Worm (Caenorhabditis elegans): Measurements from ENCODE around the gene algn-9.

Gene algn-9

ce11 chrII:10563368-10563767 is 20.8 kb upstream of the algn-9 start, which contains the start of gene cdc-48.1 (continued):
- TF ChIP-seq hlh-30 (tag; optimal IDR thresholded peaks at IDR 0.05; ENCODE audit: insufficient read depth) (peak; percentile 99), mxl-2 (GFP tag; conservative IDR thresholded peaks at IDR 0.05) (peak; percentile 93), spr-1 (tag; optimal IDR thresholded peaks at IDR 0.05) (peak; percentile 98), ces-1 (GFP tag; optimal IDR thresholded peaks at IDR 0.05) (peak; percentile 97)

- no peak for TF ChIP-seq Y5F2A.4 (GFP tag; optimal IDR thresholded peaks at IDR 0.05)
- TF ChIP-seq zfp-3 (GFP tag; conservative IDR thresholded peaks at IDR 0.05) = no peak
- TF ChIP-seq nhr-11 (tag; optimal IDR thresholded peaks at IDR 0.05) = no peak
- no peak for TF ChIP-seq hif-1 (tag; optimal IDR thresholded peaks at IDR 0.05)
- no peak for TF ChIP-seq nhr-25 (tag; optimal IDR thresholded peaks at IDR 0.05; ENCODE audit: borderline replicate concordance, insufficient read depth)
- TF ChIP-seq F44E2.7 (GFP tag; IDR thresholded peaks at IDR 0.05) = no peak
- TF ChIP-seq ZK546.5 (tag; optimal IDR thresholded peaks at IDR 0.05) = no peak
- no peak for TF ChIP-seq php-3 (GFP tag; IDR thresholded peaks at IDR 0.05)
- TF ChIP-seq egl-27 (tag; optimal IDR thresholded peaks at IDR 0.05) = no peak
- TF ChIP-seq snpc-4 (tag; optimal IDR thresholded peaks at IDR 0.05) = no peak
- TF ChIP-seq vab-7 (GFP tag; IDR thresholded peaks at IDR 0.05) = no peak
- TF ChIP-seq ztf-11 (tag; optimal IDR thresholded peaks at IDR 0.05) = no peak
- no peak for TF ChIP-seq fkh-10 (GFP tag; optimal IDR thresholded peaks at IDR 0.05)
- TF ChIP-seq ZK337.2 (GFP tag; IDR thresholded peaks at IDR 0.05) = no peak
- TF ChIP-seq T20F7.1 (GFP tag; optimal IDR thresholded peaks at IDR 0.05) = no peak
- no peak for TF ChIP-seq ces-1 (GFP tag; optimal IDR thresholded peaks at IDR 0.05)
- no peak for TF ChIP-seq nhr-6 (tag; optimal IDR thresholded peaks at IDR 0.05)
Measured at ce11 chrII:10564578-10564977, 19.6 kb upstream of the algn-9 start, which contains the start of the genes C06A1.6 and C06A1.7. Gene C06A1.6, minus strand, starts transcription at chrII:10564678. Gene C06A1.7, plus strand, starts transcription at chrII:10564891.

DNA sequence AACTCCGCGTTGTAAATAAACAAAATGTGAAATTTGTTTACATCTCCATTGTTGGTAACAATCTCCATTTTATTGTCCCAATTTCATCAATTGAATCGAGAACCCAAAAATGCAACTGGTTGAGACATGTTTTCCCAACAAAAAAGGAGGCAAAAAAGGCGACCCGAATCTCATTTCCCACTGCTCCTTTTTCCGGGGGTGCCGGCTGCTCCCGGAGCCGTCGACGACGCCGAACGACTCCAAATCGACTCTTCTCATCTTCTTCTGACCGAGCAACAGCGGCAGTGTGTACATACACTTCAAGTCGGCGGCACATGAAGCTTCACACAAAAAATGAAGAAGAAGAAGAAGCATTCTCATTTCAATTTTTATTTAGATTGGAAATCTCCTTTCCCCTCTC is 17.7 kb upstream of the algn-9 start:
- TF ChIP-seq ctbp-1 (GFP tag; IDR thresholded peaks at IDR 0.05) = no peak
- TF ChIP-seq aha-1 (tag) = peak; percentile 77
- TF ChIP-seq dpl-1 (GFP tag; optimal IDR thresholded peaks at IDR 0.05) = no peak
- no peak for TF ChIP-seq nhr-237 (tag; optimal IDR thresholded peaks at IDR 0.05)
- peak; percentile 53; the same call in 1 of the 2 replicates for TF ChIP-seq set-16 (GFP tag; IDR thresholded peaks at IDR 0.05)
- no peak for TF ChIP-seq ceh-28 (tag; optimal IDR thresholded peaks at IDR 0.05)

DNA sequence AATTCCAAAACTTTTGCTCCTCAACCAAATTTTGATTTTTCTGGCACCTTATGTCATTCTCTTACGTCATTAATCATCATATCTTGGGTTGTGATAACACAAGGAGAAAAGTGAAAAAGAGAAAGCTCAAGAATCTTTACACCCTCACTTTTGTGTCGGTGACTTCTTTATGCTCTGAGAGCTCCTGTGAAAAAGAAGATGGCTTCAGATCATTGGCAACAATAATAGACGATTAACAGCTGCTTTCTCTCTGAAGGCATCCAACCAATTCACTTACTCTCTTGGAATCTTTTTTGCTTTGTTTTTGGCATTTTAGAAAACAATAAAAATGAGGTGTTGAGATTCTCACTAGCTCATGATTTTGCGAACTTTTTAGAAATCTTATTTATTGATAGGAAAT is 14.6 kb upstream of the algn-9 start:
- no peak for TF ChIP-seq ceh-82 (tag; optimal IDR thresholded peaks at IDR 0.05)
- TF ChIP-seq ZK337.2 (GFP tag; IDR thresholded peaks at IDR 0.05) = no peak
- TF ChIP-seq skn-1 (tag; optimal IDR thresholded peaks at IDR 0.05) = no peak
- no peak for TF ChIP-seq pha-4 (GFP tag; IDR thresholded peaks at IDR 0.05)
- no peak for TF ChIP-seq pha-4 (tag; optimal IDR thresholded peaks at IDR 0.05)
- TF ChIP-seq nhr-102 (tag; optimal IDR thresholded peaks at IDR 0.05) = no peak
- peak; percentile 75 for TF ChIP-seq nhr-11 (tag; optimal IDR thresholded peaks at IDR 0.05)
- TF ChIP-seq madf-5 (GFP tag; IDR thresholded peaks at IDR 0.05) = no peak
- TF ChIP-seq tra-1 (GFP tag; IDR thresholded peaks at IDR 0.05) = no peak
- TF ChIP-seq daf-16 (GFP tag; optimal IDR thresholded peaks at IDR 0.05) = peak in 1 of 2 experiments; percentile 54
- no peak for TF ChIP-seq daf-16 (tag; optimal IDR thresholded peaks at IDR 0.05)
- no peak for TF ChIP-seq daf-8 (GFP tag; IDR thresholded peaks at IDR 0.05)
- no peak for TF ChIP-seq mdt-29 (GFP tag; IDR thresholded peaks at IDR 0.05)
- no peak for TF ChIP-seq ama-1 (optimal IDR thresholded peaks at IDR 0.05)
- no peak for TF ChIP-seq nhr-42 (GFP tag; IDR thresholded peaks at IDR 0.05)
- TF ChIP-seq zip-2 (tag; optimal IDR thresholded peaks at IDR 0.05) = no peak
- no peak for TF ChIP-seq nhr-10 (tag; optimal IDR thresholded peaks at IDR 0.05)

All from whole organism, L4 larva.